Worm (Caenorhabditis elegans): ENCODE data around the gene spr-1.

ce11 chrV:8095378-8095777 lies 33.8 kb downstream of the spr-1 start, which contains the start of gene str-146:
- TF ChIP-seq him-1 (tag; optimal IDR thresholded peaks at IDR 0.05): no peak
- TF ChIP-seq dao-5 (tag; optimal IDR thresholded peaks at IDR 0.05): no peak
- no peak for TF ChIP-seq W03F9.2 (tag; optimal IDR thresholded peaks at IDR 0.05)

Measured in whole organism, L4/young adult.